Fruit fly (Drosophila melanogaster): ENCODE measurements around the gene CG14367.

- no peak for TF ChIP-seq Hnf4 (GFP tag; optimal IDR thresholded peaks at IDR 0.05)
- no peak for TF ChIP-seq usp (GFP tag; optimal IDR thresholded peaks at IDR 0.05)
- no peak for TF ChIP-seq dmrt93B (GFP tag; optimal IDR thresholded peaks at IDR 0.05)
- no peak for TF ChIP-seq Dfd (GFP tag; optimal IDR thresholded peaks at IDR 0.05)
- TF ChIP-seq psq (GFP tag; optimal IDR thresholded peaks at IDR 0.05): no peak
- no peak for TF ChIP-seq OdsH (GFP tag; optimal IDR thresholded peaks at IDR 0.05)
- TF ChIP-seq h (GFP tag; optimal IDR thresholded peaks at IDR 0.05): no peak
- no peak for TF ChIP-seq sage (GFP tag; optimal IDR thresholded peaks at IDR 0.05)
- TF ChIP-seq br (GFP tag; optimal IDR thresholded peaks at IDR 0.05): no peak
- TF ChIP-seq foxo (GFP tag; optimal IDR thresholded peaks at IDR 0.05): no peak
Observed at dm6 chr3R:13705292-13705885, 11.5 kb downstream of the CG14367 start, which contains the start of gene Adgf-D.
